Fruit fly (Drosophila melanogaster): ENCODE data around the gene CG33235.

DNA sequence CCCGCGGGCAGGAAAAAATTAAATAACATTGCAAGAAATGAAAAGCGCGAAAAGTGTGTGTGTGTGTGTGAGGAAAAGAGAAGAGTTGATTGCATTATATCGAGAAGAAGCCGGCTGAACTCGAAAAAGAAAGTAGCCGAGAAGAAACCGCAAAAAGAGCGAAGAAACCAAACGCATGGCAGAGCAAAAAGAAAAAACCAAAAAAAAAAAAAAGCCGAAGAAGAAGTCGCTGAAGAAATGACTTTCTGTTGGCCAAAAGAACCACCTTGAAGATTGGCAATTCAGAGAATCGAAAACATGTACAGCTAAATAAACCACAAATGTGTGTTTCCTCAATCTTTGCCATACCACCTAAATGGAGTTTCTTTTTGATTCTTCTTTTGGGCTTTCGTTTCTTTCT is 32.5 kb upstream of the CG33235 start:
- TF ChIP-seq CG8478 (optimal IDR thresholded peaks at IDR 0.05) = no peak
- TF ChIP-seq CTCF (optimal IDR thresholded peaks at IDR 0.05) = no peak
